Fruit fly (Drosophila melanogaster): Measurements from ENCODE around the gene CG31296.

The CG31296 gene

DNA sequence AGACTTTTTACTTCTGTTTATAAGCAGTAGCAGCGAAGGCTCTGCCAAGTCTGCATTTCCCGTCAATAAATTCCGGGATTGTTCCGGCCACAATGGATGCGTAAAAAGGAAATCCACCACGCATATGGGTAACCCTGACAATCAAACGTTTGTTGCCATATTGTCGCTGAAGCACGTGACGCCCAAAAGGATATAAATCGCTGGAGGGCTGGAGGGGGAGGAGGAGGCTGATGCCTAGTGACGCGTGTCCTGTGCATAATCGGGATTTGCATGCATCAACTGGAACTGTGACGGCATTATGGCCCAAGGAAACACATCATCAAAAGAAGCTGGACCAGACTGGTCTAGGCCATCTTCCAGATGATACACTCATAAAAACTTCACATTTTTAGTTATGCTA, 18.1 kb downstream of the CG31296 start:
- TF ChIP-seq Smox (GFP tag; optimal IDR thresholded peaks at IDR 0.05) = no peak

DNA sequence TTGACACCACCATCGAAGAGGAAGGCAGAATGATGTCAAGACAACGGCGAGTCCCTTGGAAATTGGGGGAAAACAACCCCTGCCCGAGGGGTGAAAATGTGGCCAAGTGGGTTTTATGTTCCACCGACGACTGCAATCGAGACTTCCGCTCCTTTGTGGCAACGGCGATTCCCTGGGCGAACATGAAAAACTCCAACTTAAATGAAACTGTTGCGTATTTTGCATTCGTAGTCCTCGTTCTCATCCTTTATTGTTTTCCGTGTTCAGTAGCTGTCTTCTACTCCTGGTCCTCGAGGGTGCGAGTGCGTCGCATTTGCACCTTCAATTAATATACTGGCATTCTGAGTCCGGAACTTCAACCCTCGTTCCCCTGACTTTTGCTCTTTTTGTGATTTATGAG, 19.0 kb downstream of the CG31296 start:
- TF ChIP-seq CG8319 (GFP tag; optimal IDR thresholded peaks at IDR 0.05) = no peak
- no peak for TF ChIP-seq CG8119 (GFP tag; IDR thresholded peaks at IDR 0.05)
- TF ChIP-seq Smox (GFP tag; optimal IDR thresholded peaks at IDR 0.05) = no peak
- TF ChIP-seq topi (GFP tag; optimal IDR thresholded peaks at IDR 0.05) = no peak
- no peak for TF ChIP-seq CG6808 (GFP tag; optimal IDR thresholded peaks at IDR 0.05)
- TF ChIP-seq CG16779 (tag; optimal IDR thresholded peaks at IDR 0.05) = no peak
- no peak for TF ChIP-seq dac (GFP tag; optimal IDR thresholded peaks at IDR 0.05)
- TF ChIP-seq Met (GFP tag; optimal IDR thresholded peaks at IDR 0.05) = no peak
- no peak for TF ChIP-seq Blimp-1 (GFP tag; optimal IDR thresholded peaks at IDR 0.05)
- TF ChIP-seq Hr38 (GFP tag; optimal IDR thresholded peaks at IDR 0.05) = no peak
- TF ChIP-seq achi (GFP tag; optimal IDR thresholded peaks at IDR 0.05) = no peak
- TF ChIP-seq pdm3 (GFP tag; optimal IDR thresholded peaks at IDR 0.05) = no peak
- TF ChIP-seq Eip93F (GFP tag; optimal IDR thresholded peaks at IDR 0.05) = no peak
- TF ChIP-seq CG3919 (GFP tag; optimal IDR thresholded peaks at IDR 0.05) = no peak
- no peak for TF ChIP-seq OdsH (GFP tag; optimal IDR thresholded peaks at IDR 0.05)

- TF ChIP-seq esn (GFP tag; optimal IDR thresholded peaks at IDR 0.05) (no peak), Met (GFP tag; optimal IDR thresholded peaks at IDR 0.05) (no peak), Eip78C (GFP tag) (peak; percentile 16), svp (GFP tag) (peak; percentile 16), Ets21C (GFP tag; optimal IDR thresholded peaks at IDR 0.05) (no peak)
Observed at dm6 chr3R:15509817-15510216, 21.5 kb downstream of the CG31296 start, which contains the start of gene CG44013. Gene CG44013 (minus strand): TSS chr3R:15509917.

- no peak for TF ChIP-seq Ets21C (GFP tag; optimal IDR thresholded peaks at IDR 0.05)
- TF ChIP-seq spab (GFP tag; optimal IDR thresholded peaks at IDR 0.05) = no peak
- TF ChIP-seq vri (GFP tag; optimal IDR thresholded peaks at IDR 0.05) = peak; percentile 86
- peak; percentile 12 for TF ChIP-seq Eip78C (GFP tag)
- TF ChIP-seq CG3032 (tag; optimal IDR thresholded peaks at IDR 0.05) = no peak
- TF ChIP-seq svp (GFP tag) = peak; percentile 91
- TF ChIP-seq Sox14 (GFP tag; optimal IDR thresholded peaks at IDR 0.05) = no peak
Observed at dm6 chr3R:15508631-15509030, 22.6 kb downstream of the CG31296 start, which contains the start of gene CG44014. Gene CG44014 (minus strand): TSS chr3R:15508886.

dm6 chr3R:15507760-15508159, 23.5 kb downstream of the CG31296 start:
- TF ChIP-seq CG9139 (GFP tag; optimal IDR thresholded peaks at IDR 0.05) (no peak), CG10631 (GFP tag; optimal IDR thresholded peaks at IDR 0.05) (no peak), svp (GFP tag) (peak; percentile 67), CG6163 (GFP tag; IDR thresholded peaks at IDR 0.05) (no peak)

DNA sequence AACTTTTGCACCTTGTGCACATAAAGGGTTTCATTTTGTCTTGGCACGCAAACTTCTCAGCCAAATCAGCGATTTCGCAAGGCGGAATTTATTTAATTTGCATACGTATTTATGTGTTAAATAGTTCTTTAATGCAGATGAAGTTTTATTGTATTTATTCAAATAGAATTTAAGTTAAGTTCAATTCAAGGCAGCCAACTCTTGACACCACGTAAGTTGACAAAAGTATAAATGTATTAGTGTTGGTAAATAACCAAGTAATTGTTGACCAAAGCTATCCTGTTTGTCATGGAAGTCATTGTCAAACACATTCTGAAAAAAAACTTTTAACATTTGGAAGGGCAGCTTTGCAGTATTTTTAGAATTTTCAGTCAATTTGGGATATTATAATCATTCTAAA, 37.0 kb downstream of the CG31296 start, which contains the start of gene maca:
maca (plus strand) TSS at position 301 of the 400 bp plus-strand sequence.
- no peak for TF ChIP-seq vri (GFP tag; optimal IDR thresholded peaks at IDR 0.05)

DNA sequence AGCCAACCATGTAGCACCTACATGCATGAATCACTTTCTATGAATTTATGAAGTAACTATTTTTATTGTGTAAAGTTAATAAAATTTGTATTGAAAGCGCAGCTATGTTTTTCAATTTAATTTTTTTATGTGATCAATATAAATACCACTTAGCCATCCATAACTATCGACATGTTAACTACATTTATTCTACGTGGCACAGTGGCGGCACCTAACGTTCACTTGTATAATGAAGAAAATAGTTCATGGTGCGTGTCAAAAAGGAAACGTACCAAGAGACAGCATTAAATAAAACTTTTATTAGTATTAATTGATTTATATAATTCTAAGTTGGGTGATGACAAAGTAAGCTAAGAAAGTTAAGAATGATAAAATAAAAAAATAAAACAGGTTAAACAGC, 38.1 kb downstream of the CG31296 start:
- TF ChIP-seq CG7368 (GFP tag; optimal IDR thresholded peaks at IDR 0.05) (no peak), Met (GFP tag; optimal IDR thresholded peaks at IDR 0.05) (no peak), svp (GFP tag) (peak; percentile 58)

DNA sequence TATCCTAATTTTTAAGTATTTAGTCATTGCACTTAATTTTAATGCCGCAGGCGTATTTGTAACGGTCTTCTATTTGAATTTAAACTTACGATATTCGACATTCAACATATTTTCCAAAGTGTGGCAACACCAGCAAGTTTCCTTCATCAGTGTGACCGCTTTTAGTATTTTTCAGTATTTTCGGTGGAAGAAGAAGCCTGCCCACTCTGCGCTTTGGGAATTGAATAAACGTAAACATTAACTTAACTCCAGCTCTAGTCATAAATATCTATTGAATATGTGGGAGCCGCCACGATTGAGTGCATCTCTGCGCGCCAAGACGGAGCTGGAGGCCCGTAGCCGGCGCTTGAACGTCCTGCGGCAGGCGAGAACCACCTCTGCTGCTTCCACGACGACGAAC, 45.4 kb downstream of the CG31296 start, which contains the start of gene obe:
obe (plus strand) TSS at position 185 of the 400 bp plus-strand sequence.
- no peak for TF ChIP-seq CG1621 (tag; optimal IDR thresholded peaks at IDR 0.05)
- TF ChIP-seq CG6276 (GFP tag; optimal IDR thresholded peaks at IDR 0.05) = no peak
- no peak for TF ChIP-seq pdm3 (GFP tag; optimal IDR thresholded peaks at IDR 0.05)
- TF ChIP-seq CG3032 (tag; optimal IDR thresholded peaks at IDR 0.05) = no peak
- no peak for TF ChIP-seq Hr38 (GFP tag; optimal IDR thresholded peaks at IDR 0.05)
- no peak for TF ChIP-seq CG8319 (GFP tag; optimal IDR thresholded peaks at IDR 0.05)
- no peak for TF ChIP-seq fd85E (GFP tag; optimal IDR thresholded peaks at IDR 0.05)
- TF ChIP-seq CG6792 (GFP tag; optimal IDR thresholded peaks at IDR 0.05) = no peak
- TF ChIP-seq achi (GFP tag; optimal IDR thresholded peaks at IDR 0.05) = no peak
- TF ChIP-seq CG6163 (GFP tag; IDR thresholded peaks at IDR 0.05) = no peak
- no peak for TF ChIP-seq Hr39 (GFP tag; optimal IDR thresholded peaks at IDR 0.05)
- TF ChIP-seq CG8632 (GFP tag; optimal IDR thresholded peaks at IDR 0.05) = no peak
